Worm (Caenorhabditis elegans): ENCODE results near the gene str-188.
A peak's percentile ranks its signal among the peaks of the same experiment; 100 is the strongest.

Gene str-188

DNA sequence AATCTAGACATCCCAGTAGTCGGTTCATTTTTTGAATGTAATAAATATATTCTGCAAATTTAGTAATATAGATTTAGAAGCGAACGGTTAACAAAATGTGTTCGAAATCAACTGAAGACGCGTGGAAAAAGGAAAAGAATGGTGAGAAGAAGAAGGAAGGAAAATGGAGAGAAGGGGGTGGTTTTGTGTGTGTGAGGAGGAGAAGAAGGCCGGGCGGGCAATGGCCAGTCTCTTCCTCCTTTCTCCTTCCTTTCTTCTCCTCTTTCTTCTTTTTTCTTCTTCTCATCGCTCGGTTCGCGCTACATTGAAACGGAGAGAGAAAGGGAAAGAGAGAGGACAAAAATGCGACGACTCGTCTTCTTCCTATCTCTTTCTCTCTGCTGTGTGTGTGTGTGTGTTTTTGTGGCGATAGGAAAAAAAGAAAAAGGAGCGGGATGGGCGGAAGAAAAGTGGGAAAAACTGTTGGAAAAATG is 24.4 kb upstream of the str-188 start, which contains the start of gene ztf-9:
ztf-9 (minus strand) TSS at position 51 of the 473 bp plus-strand sequence.
- TF ChIP-seq F10B5.3 (tag; optimal IDR thresholded peaks at IDR 0.05) = no peak
- TF ChIP-seq hlh-11 (tag; optimal IDR thresholded peaks at IDR 0.05) = peak; percentile 77
- no peak for TF ChIP-seq zfp-3 (GFP tag; conservative IDR thresholded peaks at IDR 0.05)
- no peak for TF ChIP-seq madf-9 (GFP tag; conservative IDR thresholded peaks at IDR 0.05)
- TF ChIP-seq attf-4 (tag; optimal IDR thresholded peaks at IDR 0.05) = no peak
- no peak for TF ChIP-seq zip-2 (tag; optimal IDR thresholded peaks at IDR 0.05)
- no peak for TF ChIP-seq nhr-48 (tag; optimal IDR thresholded peaks at IDR 0.05)
- TF ChIP-seq dmd-6 (GFP tag; IDR thresholded peaks at IDR 0.05) = peak; percentile 46; the same call in 1 of the 2 replicates
- no peak for TF ChIP-seq F26F4.8 (GFP tag; conservative IDR thresholded peaks at IDR 0.05)
- TF ChIP-seq daf-16 (GFP tag; optimal IDR thresholded peaks at IDR 0.05) = peak in 1 of 2 experiments; percentile 8
- peak; percentile 10 for TF ChIP-seq daf-16 (tag; optimal IDR thresholded peaks at IDR 0.05)
- no peak for TF ChIP-seq skn-1 (tag; optimal IDR thresholded peaks at IDR 0.05)
- no peak for TF ChIP-seq mxl-3 (GFP tag; optimal IDR thresholded peaks at IDR 0.05)
- peak; percentile 50 for TF ChIP-seq dve-1 (tag; optimal IDR thresholded peaks at IDR 0.05; ENCODE audit: insufficient read depth)
- no peak for TF ChIP-seq lin-1 (GFP tag; IDR thresholded peaks at IDR 0.05)
- no peak for TF ChIP-seq egl-27 (tag; optimal IDR thresholded peaks at IDR 0.05)
- no peak for TF ChIP-seq Y105C5A.15 (GFP tag; IDR thresholded peaks at IDR 0.05)
- no peak for TF ChIP-seq aha-1 (tag)
- no peak for TF ChIP-seq ces-1 (GFP tag; optimal IDR thresholded peaks at IDR 0.05)
- no peak for TF ChIP-seq nhr-41 (GFP tag; IDR thresholded peaks at IDR 0.05)
- no peak for TF ChIP-seq duxl-1 (tag; optimal IDR thresholded peaks at IDR 0.05; ENCODE audit: poor library complexity)
- no peak for TF ChIP-seq D1046.2 (GFP tag; IDR thresholded peaks at IDR 0.05)
- peak; percentile 81; the same call in 1 of the 2 replicates for TF ChIP-seq set-16 (GFP tag; IDR thresholded peaks at IDR 0.05)
- TF ChIP-seq nhr-77 (tag; optimal IDR thresholded peaks at IDR 0.05) = peak; percentile 64
- TF ChIP-seq ZK546.5 (tag; optimal IDR thresholded peaks at IDR 0.05) = no peak
- TF ChIP-seq Y48G9A.11 (GFP tag; IDR thresholded peaks at IDR 0.05) = no peak
- no peak for TF ChIP-seq arid-1 (GFP tag; conservative IDR thresholded peaks at IDR 0.05)
- no peak for TF ChIP-seq sdz-12 (GFP tag; optimal IDR thresholded peaks at IDR 0.05)
- peak; percentile 11 for TF ChIP-seq pqm-1 (tag; optimal IDR thresholded peaks at IDR 0.05)
- TF ChIP-seq hmg-1.1 (GFP tag; IDR thresholded peaks at IDR 0.05) = peak; percentile 83
- no peak for TF ChIP-seq madf-5 (GFP tag; IDR thresholded peaks at IDR 0.05)
- TF ChIP-seq spr-3 (GFP tag; optimal IDR thresholded peaks at IDR 0.05) = no peak
- TF ChIP-seq ceh-82 (tag; optimal IDR thresholded peaks at IDR 0.05) = no peak
- no peak for TF ChIP-seq aly-2 (tag; optimal IDR thresholded peaks at IDR 0.05)
- TF ChIP-seq zfp-2 (tag; optimal IDR thresholded peaks at IDR 0.05) = no peak
- TF ChIP-seq unc-62 (GFP tag; optimal IDR thresholded peaks at IDR 0.05 in 1 of 2) = peak in 1 of 2 experiments; percentile 92
- no peak for TF ChIP-seq unc-62 (tag; optimal IDR thresholded peaks at IDR 0.05)
- peak; percentile 8 for TF ChIP-seq nhr-25 (tag; optimal IDR thresholded peaks at IDR 0.05; ENCODE audit: borderline replicate concordance, insufficient read depth)
- TF ChIP-seq vab-7 (GFP tag; IDR thresholded peaks at IDR 0.05) = no peak
- peak; percentile 79 for TF ChIP-seq nhr-28 (tag; optimal IDR thresholded peaks at IDR 0.05)
- no peak for TF ChIP-seq F49E8.2 (tag; optimal IDR thresholded peaks at IDR 0.05; ENCODE audit: borderline replicate concordance)
- peak; percentile 66; the same call in 1 of the 2 replicates for TF ChIP-seq pha-4 (GFP tag; IDR thresholded peaks at IDR 0.05)
- TF ChIP-seq pha-4 (tag; optimal IDR thresholded peaks at IDR 0.05) = no peak
- no peak for TF ChIP-seq R02D3.7 (tag; optimal IDR thresholded peaks at IDR 0.05)
- no peak for TF ChIP-seq hif-1 (tag; optimal IDR thresholded peaks at IDR 0.05)
- no peak for TF ChIP-seq snpc-1.2 (GFP tag; IDR thresholded peaks at IDR 0.05)
- TF ChIP-seq lsy-2 (tag; optimal IDR thresholded peaks at IDR 0.05) = no peak
- no peak for TF ChIP-seq ama-1 (optimal IDR thresholded peaks at IDR 0.05)
- TF ChIP-seq dmd-9 (GFP tag; IDR thresholded peaks at IDR 0.05) = no peak
- no peak for TF ChIP-seq mdt-29 (GFP tag; IDR thresholded peaks at IDR 0.05)
- TF ChIP-seq T26A8.4 (GFP tag; IDR thresholded peaks at IDR 0.05) = no peak
- no peak for TF ChIP-seq gei-8 (GFP tag; optimal IDR thresholded peaks at IDR 0.05)

All from whole organism, L4 larva.